Fruit fly (Drosophila melanogaster) Kc167 (cell line): Measurements from ENCODE around the gene Paf-AHalpha.

Source experiments
- Myc ChIP-seq: fragments of >200 bp; optimal IDR thresholded peaks from 2 replicates; lab custom pipeline; 2017; ENCODE audit warnings: missing external identifiers
- Sin3A ChIP-seq: fragments of >200 bp; optimal IDR thresholded peaks from 2 replicates; lab custom pipeline; 2018; ENCODE audit warnings: missing external identifiers
- h ChIP-seq: fragments of >200 bp; optimal IDR thresholded peaks from 3 replicates; lab custom pipeline; 2018; ENCODE audit warnings: missing external identifiers
- insv ChIP-seq: fragments of >200 bp; optimal IDR thresholded peaks from 3 replicates; lab custom pipeline; 2018; ENCODE audit warnings: missing external identifiers
- psq ChIP-seq: fragments of >200 bp; optimal IDR thresholded peaks from 2 replicates; lab custom pipeline; 2017; ENCODE audit warnings: missing external identifiers
- ttk ChIP-seq: sonication (Bioruptor generic); optimal IDR thresholded peaks from 2 replicates; lab custom pipeline; 2017; ENCODE audit warnings: missing external identifiers

Paf-AHalpha gene

dm6 chrX:15786242-15786641, 859 bp upstream of the Paf-AHalpha start:
- TF ChIP-seq psq (lab: Kevin White, UChicago) (no peak), insv (lab: Kevin White, UChicago) (no peak), Sin3A (no peak), Myc (lab: Kevin White, UChicago) (no peak), ttk (lab: Kevin White, UChicago) (no peak)

DNA sequence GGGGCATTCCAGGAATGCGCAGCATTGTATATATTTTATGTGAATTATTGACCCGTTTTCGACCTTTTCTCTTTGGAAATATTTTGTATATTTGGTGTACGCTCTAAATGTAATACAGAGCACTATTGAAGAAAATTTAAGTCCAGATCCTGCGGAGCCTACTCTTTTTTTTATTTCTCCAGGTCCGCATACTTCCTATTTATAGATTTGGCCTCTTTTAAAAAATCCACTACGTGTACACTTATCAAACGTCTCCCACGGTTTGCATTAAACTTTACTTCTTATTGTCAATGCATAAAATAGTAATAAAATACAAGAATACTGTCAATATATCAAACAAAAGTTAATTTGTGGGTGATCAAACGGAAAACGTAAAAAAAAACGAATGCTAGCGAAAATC, 1.8 kb downstream of the Paf-AHalpha start, which contains the start of gene Efhc1.1:
TSS of gene Efhc1.1 (minus strand) at position 101 of the 400 bp plus-strand sequence.
- no peak for TF ChIP-seq Myc (lab: Kevin White, UChicago)
- TF ChIP-seq h (lab: Kevin White, UChicago) = no peak
- no peak for TF ChIP-seq ttk (lab: Kevin White, UChicago)
- no peak for TF ChIP-seq insv (lab: Kevin White, UChicago)
- no peak for TF ChIP-seq Sin3A
- no peak for TF ChIP-seq psq (lab: Kevin White, UChicago)

dm6 chrX:15778846-15779245, 6.5 kb downstream of the Paf-AHalpha start, which contains the start of gene CG43673:
Gene CG43673 (plus strand): TSS chrX:15779146.
- TF ChIP-seq ttk (lab: Kevin White, UChicago) (no peak), Sin3A (no peak), insv (lab: Kevin White, UChicago) (no peak), h (lab: Kevin White, UChicago) (no peak), psq (lab: Kevin White, UChicago) (no peak)

DNA sequence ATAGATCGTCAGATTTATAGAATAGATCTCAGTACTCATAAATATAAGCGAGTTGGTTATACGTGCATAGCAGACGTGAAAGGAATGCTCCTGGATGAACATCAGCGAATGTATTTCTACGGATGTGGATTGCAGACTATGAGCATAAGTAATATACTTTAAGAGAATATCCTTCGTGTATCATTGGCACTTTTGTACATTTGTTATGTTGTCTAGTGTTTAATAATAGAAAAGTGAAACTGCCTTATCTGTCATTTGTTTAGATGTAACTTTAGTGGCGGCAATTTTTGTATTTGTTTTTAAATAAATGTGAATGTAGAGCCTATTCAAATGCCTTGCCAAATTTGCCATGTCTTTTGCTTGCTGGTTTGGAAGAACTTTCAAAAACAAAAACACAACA, 12.7 kb downstream of the Paf-AHalpha start, which contains the start of gene CG43672:
TSS of gene CG43672 (plus strand) at position 301 of the 400 bp plus-strand sequence.
- no peak for TF ChIP-seq h (lab: Kevin White, UChicago)
- TF ChIP-seq psq (lab: Kevin White, UChicago) = no peak
- TF ChIP-seq ttk (lab: Kevin White, UChicago) = no peak
- no peak for TF ChIP-seq insv (lab: Kevin White, UChicago)
- no peak for TF ChIP-seq Sin3A
- no peak for TF ChIP-seq Myc (lab: Kevin White, UChicago)

DNA sequence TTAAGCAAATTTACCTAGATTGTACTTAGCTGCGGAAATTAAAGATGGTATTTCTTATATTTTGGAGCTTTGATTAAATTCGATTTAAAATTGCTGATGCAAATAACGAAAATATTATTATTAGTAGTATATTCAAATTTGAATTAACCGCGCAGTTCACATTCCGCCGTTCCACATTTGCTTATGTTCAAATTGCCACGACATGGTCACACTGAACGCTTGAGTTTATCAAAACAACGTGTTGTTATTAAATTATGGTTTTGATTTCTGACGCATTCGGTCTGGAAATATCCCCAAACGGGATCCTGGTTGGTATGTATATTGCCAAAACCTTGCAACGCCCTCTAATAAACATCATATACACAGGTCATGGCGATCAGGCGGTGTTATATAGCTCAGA, 15.9 kb downstream of the Paf-AHalpha start, which contains the start of gene CG33172:
TSS of gene CG33172 (plus strand) at position 208 of the 400 bp plus-strand sequence.
- TF ChIP-seq psq (lab: Kevin White, UChicago) = no peak
- TF ChIP-seq Sin3A = no peak
- TF ChIP-seq h (lab: Kevin White, UChicago) = no peak
- TF ChIP-seq Myc (lab: Kevin White, UChicago) = no peak
- TF ChIP-seq insv (lab: Kevin White, UChicago) = no peak
- TF ChIP-seq ttk (lab: Kevin White, UChicago) = no peak

dm6 chrX:15766395-15766866, 19.0 kb downstream of the Paf-AHalpha start, which contains the start of gene CG8952:
Gene CG8952 (minus strand): TSS chrX:15766445.
- TF ChIP-seq insv (lab: Kevin White, UChicago) (no peak), h (lab: Kevin White, UChicago) (no peak), Sin3A (no peak), ttk (lab: Kevin White, UChicago) (no peak), psq (lab: Kevin White, UChicago) (no peak), Myc (lab: Kevin White, UChicago) (no peak)

DNA sequence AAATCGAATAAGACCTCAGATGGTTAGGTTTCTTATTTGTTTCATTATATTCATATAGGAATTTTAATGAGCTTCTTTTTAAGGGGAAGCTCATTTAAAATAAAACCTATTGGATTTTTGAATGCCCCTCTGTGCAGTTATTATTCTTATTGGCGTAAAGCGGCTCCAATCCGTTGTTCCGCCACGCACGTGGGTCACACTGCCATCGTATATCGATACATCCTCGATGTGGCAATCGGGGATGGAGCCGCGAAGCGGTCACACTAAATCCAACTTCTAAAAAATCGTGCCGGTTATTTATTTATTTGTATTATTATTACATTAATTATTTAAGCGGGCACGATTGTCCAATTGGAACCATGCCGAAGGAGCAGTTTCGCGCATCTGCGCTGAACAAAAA, 22.7 kb downstream of the Paf-AHalpha start, which contains the start of gene Polr3A:
TSS of gene Polr3A (plus strand) at position 234 of the 400 bp plus-strand sequence.
- TF ChIP-seq psq (lab: Kevin White, UChicago) (no peak), h (lab: Kevin White, UChicago) (no peak), Sin3A (no peak), insv (lab: Kevin White, UChicago) (no peak), Myc (lab: Kevin White, UChicago) (no peak), ttk (lab: Kevin White, UChicago) (no peak)

DNA sequence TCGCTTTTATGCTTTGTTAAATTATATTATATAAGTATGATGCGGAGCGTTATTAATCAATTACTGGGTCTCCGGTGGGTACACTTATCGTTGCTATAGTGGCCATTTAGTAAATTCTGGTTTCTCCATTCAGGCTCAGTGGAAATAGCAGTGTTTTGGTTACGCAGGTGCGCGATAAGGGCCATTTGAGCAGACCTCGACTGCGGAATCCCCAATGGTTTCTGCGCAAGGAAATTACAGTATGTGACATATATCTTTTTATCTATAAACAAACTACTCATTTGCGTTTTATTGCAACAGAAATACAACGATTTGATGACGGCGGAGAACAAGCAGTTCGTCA, 24.1 kb downstream of the Paf-AHalpha start:
- TF ChIP-seq ttk (lab: Kevin White, UChicago) = no peak
- no peak for TF ChIP-seq insv (lab: Kevin White, UChicago)
- no peak for TF ChIP-seq psq (lab: Kevin White, UChicago)
- TF ChIP-seq Sin3A = no peak

DNA sequence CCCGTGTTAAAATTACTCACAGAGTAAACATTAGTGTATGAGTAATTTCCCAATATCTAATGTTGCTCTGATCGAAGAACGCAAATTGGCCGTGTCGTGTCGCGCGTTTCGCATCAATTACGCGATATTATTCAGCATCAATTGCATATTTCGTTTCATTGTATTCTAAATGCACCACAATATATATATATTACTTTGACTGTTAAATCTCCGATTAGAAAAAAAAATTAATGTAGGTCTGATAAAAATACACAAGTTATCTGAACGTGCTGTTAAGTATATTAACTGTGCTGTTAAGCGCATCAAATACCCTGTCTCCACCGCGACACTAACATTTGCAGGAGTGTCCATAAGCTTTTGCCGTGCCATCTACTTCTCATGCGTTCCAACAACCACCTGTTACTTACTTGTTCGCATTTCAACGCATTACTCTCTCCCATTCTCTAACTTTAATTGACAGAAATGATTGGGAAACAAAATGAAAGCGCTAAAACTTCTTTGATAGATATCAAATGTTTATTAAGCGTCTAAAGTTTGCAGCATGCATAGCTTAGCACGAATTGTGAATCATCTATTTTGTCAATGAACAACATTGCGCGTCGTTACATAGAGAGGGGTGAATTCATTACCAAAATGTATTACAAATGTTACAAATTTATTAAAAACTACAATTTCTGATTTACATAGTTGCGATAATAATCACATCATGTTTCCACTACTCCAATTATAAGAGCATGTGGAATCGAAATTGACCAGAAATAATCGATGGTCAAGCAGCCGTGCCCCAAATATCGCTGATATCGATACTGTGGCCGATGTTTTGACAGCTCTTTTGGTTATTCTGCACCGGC, 24.7 kb downstream of the Paf-AHalpha start, which contains the start of the genes Graf and mRpL3:
TSS of gene Graf (minus strand) at position 287 of the 851 bp plus-strand sequence.
TSS of gene mRpL3 (plus strand) at position 802 of the 851 bp plus-strand sequence.
- TF ChIP-seq h (lab: Kevin White, UChicago) (no peak), Sin3A (no peak), ttk (lab: Kevin White, UChicago) (no peak), psq (lab: Kevin White, UChicago) (no peak), Myc (lab: Kevin White, UChicago) (no peak), insv (lab: Kevin White, UChicago) (no peak)

DNA sequence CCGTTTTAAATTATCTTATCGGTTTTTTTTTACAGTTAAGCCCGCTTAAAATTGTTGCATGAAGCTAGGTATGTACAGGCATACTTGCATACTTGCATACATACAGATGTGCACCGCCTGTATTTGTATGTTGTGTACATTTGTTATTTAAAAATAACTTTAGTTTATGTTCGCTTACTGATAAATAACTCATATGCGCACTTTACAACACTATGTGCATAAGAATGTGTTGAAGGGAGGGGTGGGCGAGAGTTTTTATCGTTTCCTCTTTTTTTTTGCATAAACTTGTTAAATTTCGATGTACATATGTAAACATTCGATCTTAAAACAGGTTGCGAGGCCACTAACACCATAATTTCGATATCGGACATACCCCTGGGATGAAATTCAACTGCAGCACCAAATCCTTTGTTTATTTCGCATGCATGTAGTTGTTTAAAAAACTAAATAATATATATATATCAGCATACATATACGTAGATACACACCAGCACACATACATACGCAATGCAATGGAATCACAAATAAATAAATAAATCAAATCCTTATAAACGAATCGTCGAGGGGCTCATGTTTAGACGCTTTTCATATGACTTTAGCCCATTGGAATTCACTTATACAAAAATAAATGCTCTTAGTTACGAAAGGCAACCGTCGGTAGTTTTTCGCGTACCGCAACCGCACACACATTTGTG, 25.5 kb downstream of the Paf-AHalpha start:
- no peak for TF ChIP-seq insv (lab: Kevin White, UChicago)
- no peak for TF ChIP-seq h (lab: Kevin White, UChicago)
- TF ChIP-seq Sin3A = no peak
- no peak for TF ChIP-seq psq (lab: Kevin White, UChicago)
- no peak for TF ChIP-seq Myc (lab: Kevin White, UChicago)
- no peak for TF ChIP-seq ttk (lab: Kevin White, UChicago)

- TF ChIP-seq Sin3A (no peak), insv (lab: Kevin White, UChicago) (no peak), Myc (lab: Kevin White, UChicago) (no peak), h (lab: Kevin White, UChicago) (no peak), ttk (lab: Kevin White, UChicago) (no peak), psq (lab: Kevin White, UChicago) (no peak)
These were observed 26.6 kb downstream of the Paf-AHalpha start for dm6 chrX:15758692-15759240.
